Fruit fly (Drosophila melanogaster) whole organism, embryonic: ENCODE data around the gene CG43339.
A peak's percentile ranks its signal among the peaks of the same experiment; 100 is the strongest.

Experiments used
- Antp ChIP-seq: fragments of 200-800 bp; sonication (Bioruptor generic); optimal IDR thresholded peaks from 3 replicates; lab custom pipeline; 2016; ENCODE audit warnings: missing biosample characterization, missing genetic modification characterization
- BtbVII ChIP-seq: fragments of 200-800 bp; sonication (Bioruptor generic); optimal IDR thresholded peaks from 3 replicates; lab custom pipeline; 2017; ENCODE audit warnings: missing biosample characterization, mild to moderate bottlenecking, missing genetic modification characterization
- CG10209 ChIP-seq: fragments of 200-800 bp; sonication (Bioruptor generic); optimal IDR thresholded peaks from 3 replicates; lab custom pipeline; 2017; ENCODE audit warnings: missing biosample characterization, mild to moderate bottlenecking, missing genetic modification characterization, missing genetic modification reagents
- CG10321 ChIP-seq: fragments of 200-800 bp; sonication (Bioruptor generic); IDR thresholded peaks from 2 replicates; pipeline ENCODE4 v1.3.6; 2022; ENCODE audit warnings: missing biosample characterization, missing genetic modification characterization
- CG10543 ChIP-seq: fragments of 200-800 bp; sonication (Bioruptor generic); optimal IDR thresholded peaks from 3 replicates; lab custom pipeline; 2017; ENCODE audit warnings: missing biosample characterization, mild to moderate bottlenecking, missing genetic modification characterization, moderate library complexity
- CG11723 ChIP-seq: fragments of 200-800 bp; sonication (Bioruptor generic); optimal IDR thresholded peaks from 2 replicates; lab custom pipeline; 2017; ENCODE audit warnings: missing biosample characterization, mild to moderate bottlenecking, missing genetic modification characterization
- CG12942 ChIP-seq: fragments of 200-800 bp; sonication (Bioruptor generic); optimal IDR thresholded peaks from 3 replicates; lab custom pipeline; 2016; ENCODE audit warnings: missing biosample characterization, missing genetic modification characterization
- CG13287 ChIP-seq: fragments of 200-800 bp; sonication (Bioruptor generic); IDR thresholded peaks from 2 replicates; pipeline ENCODE4 v1.3.6; 2022; ENCODE audit warnings: missing biosample characterization, missing genetic modification characterization; ENCODE audit not compliant: partially characterized antibody
- CG15269 ChIP-seq: fragments of 200-800 bp; sonication (Bioruptor generic); optimal IDR thresholded peaks from 2 replicates; lab custom pipeline; 2018; ENCODE audit warnings: missing biosample characterization, mild to moderate bottlenecking, missing genetic modification characterization, moderate library complexity
- CG1647 ChIP-seq: fragments of 200-800 bp; sonication (Bioruptor generic); optimal IDR thresholded peaks from 3 replicates; lab custom pipeline; 2016; ENCODE audit warnings: missing biosample characterization, missing genetic modification characterization
- CG2116 ChIP-seq: fragments of 200-800 bp; sonication (Bioruptor generic); optimal IDR thresholded peaks from 3 replicates; lab custom pipeline; 2018; ENCODE audit warnings: missing biosample characterization, mild to moderate bottlenecking, missing genetic modification characterization
- CG3726 ChIP-seq: fragments of 200-800 bp; sonication (Bioruptor generic); IDR thresholded peaks from 3 replicates; pipeline ENCODE4, ENCODE4 v1.3.6; 2022; ENCODE audit warnings: missing biosample characterization, missing genetic modification characterization
- CG3995 ChIP-seq: fragments of 200-800 bp; sonication (Bioruptor generic); optimal IDR thresholded peaks from 3 replicates; lab custom pipeline; 2016; ENCODE audit warnings: missing biosample characterization, missing genetic modification characterization
- CG4360 ChIP-seq: fragments of 200-800 bp; sonication (Bioruptor generic); IDR thresholded peaks from 2 replicates; pipeline ENCODE4 v1.3.6; 2022; ENCODE audit warnings: missing biosample characterization, missing genetic modification characterization
- CG5245 ChIP-seq: fragments of 200-800 bp; sonication (Bioruptor generic); optimal IDR thresholded peaks from 3 replicates; lab custom pipeline; 2016; ENCODE audit warnings: missing biosample characterization, missing genetic modification characterization
- CG6175 ChIP-seq: fragments of 200-800 bp; sonication (Bioruptor generic); IDR thresholded peaks from 3 replicates; pipeline ENCODE4 v1.3.6; 2022; ENCODE audit warnings: missing biosample characterization, missing genetic modification characterization
- CG6683 ChIP-seq: fragments of 200-800 bp; sonication (Bioruptor generic); optimal IDR thresholded peaks from 2 replicates; lab custom pipeline; 2017; ENCODE audit warnings: missing biosample characterization, mild to moderate bottlenecking, missing genetic modification characterization, missing genetic modification reagents
- CG6765 ChIP-seq: fragments of 200-800 bp; sonication (Bioruptor generic); optimal IDR thresholded peaks from 3 replicates; lab custom pipeline; 2017; ENCODE audit warnings: missing biosample characterization, mild to moderate bottlenecking, missing genetic modification characterization
- Camta ChIP-seq: fragments of 200-800 bp; sonication (Bioruptor generic); optimal IDR thresholded peaks from 2 replicates; lab custom pipeline; 2016; ENCODE audit warnings: missing biosample characterization, missing genetic modification characterization
- D ChIP-seq, 2 experiments: fragments of 200-800 bp in 1 of 2; fragments of >200 bp in 1 of 2; sonication (Bioruptor generic) in 1 of 2; optimal IDR thresholded peaks; 2 replicates in 1 of 2; 3 replicates in 1 of 2; lab custom pipeline; 2017; ENCODE audit warnings: mild to moderate bottlenecking in 1 of 2, missing biosample characterization in 1 of 2, missing genetic modification characterization in 1 of 2, missing genetic modification reagents in 1 of 2
- Ets97D ChIP-seq: fragments of 200-800 bp; sonication (Bioruptor generic); optimal IDR thresholded peaks from 3 replicates; lab custom pipeline; 2016; ENCODE audit warnings: missing biosample characterization, missing genetic modification characterization
- HHEX ChIP-seq: fragments of 200-800 bp; sonication (Bioruptor generic); optimal IDR thresholded peaks from 3 replicates; lab custom pipeline; 2017; ENCODE audit warnings: missing biosample characterization, mild to moderate bottlenecking, missing genetic modification characterization, missing genetic modification reagents
- Hmr ChIP-seq: fragments of 200-800 bp; sonication (Bioruptor generic); optimal IDR thresholded peaks from 3 replicates; lab custom pipeline; 2017; ENCODE audit warnings: mild to moderate bottlenecking, missing biosample characterization, missing genetic modification reagents, missing genetic modification characterization
- Hr51 ChIP-seq, 2 experiments: fragments of 200-800 bp; sonication (Bioruptor generic); optimal IDR thresholded peaks; 2 replicates in 1 of 2; 3 replicates in 1 of 2; lab custom pipeline; 2016 to 2018; ENCODE audit warnings: missing biosample characterization in 2 of 2, missing genetic modification characterization in 2 of 2, mild to moderate bottlenecking in 1 of 2, moderate library complexity in 1 of 2
- Jarid2 ChIP-seq: fragments of 200-800 bp; sonication (Bioruptor generic); optimal IDR thresholded peaks from 3 replicates; lab custom pipeline; 2017; ENCODE audit warnings: mild to moderate bottlenecking, missing biosample characterization, missing genetic modification reagents, missing genetic modification characterization
- Lim3 ChIP-seq: fragments of 200-800 bp; sonication (Bioruptor generic); IDR thresholded peaks from 2 replicates; pipeline ENCODE4 v1.3.6; 2022; ENCODE audit warnings: missing biosample characterization, missing genetic modification characterization
- NC2β ChIP-seq: fragments of 200-800 bp; sonication (Bioruptor generic); optimal IDR thresholded peaks from 2 replicates; lab custom pipeline; 2016; ENCODE audit warnings: missing biosample characterization, missing genetic modification characterization
- NFAT ChIP-seq: fragments of 200-800 bp; sonication (Bioruptor generic); IDR thresholded peaks from 2 replicates; pipeline ENCODE4 v1.3.6; 2022; ENCODE audit warnings: missing biosample characterization, missing genetic modification characterization
- Poxn ChIP-seq: fragments of 200-800 bp; sonication (Bioruptor generic); IDR thresholded peaks from 2 replicates; pipeline ENCODE4 v1.3.6; 2022; ENCODE audit warnings: missing biosample characterization, missing genetic modification characterization
- Ravus ChIP-seq: fragments of 200-800 bp; sonication (Bioruptor generic); IDR thresholded peaks from 2 replicates; pipeline ENCODE4 v1.3.6; 2022; ENCODE audit warnings: missing biosample characterization, missing genetic modification characterization
- Six4 ChIP-seq: fragments of 200-800 bp; sonication (Bioruptor generic); optimal IDR thresholded peaks from 2 replicates; lab custom pipeline; 2016; ENCODE audit warnings: missing biosample characterization, missing genetic modification characterization
- Trl ChIP-seq, 3 experiments: fragments of >200 bp in 2 of 3; fragments of 200-800 bp in 1 of 3; sonication (Bioruptor generic) in 1 of 3; optimal IDR thresholded peaks; 2 replicates in 1 of 3; 3 replicates in 2 of 3; lab custom pipeline; 2016 to 2017; ENCODE audit warnings: missing biosample characterization in 1 of 3, missing genetic modification characterization in 1 of 3
- Vsx1 ChIP-seq: fragments of 200-800 bp; sonication (Bioruptor generic); optimal IDR thresholded peaks from 2 replicates; lab custom pipeline; 2017; ENCODE audit warnings: missing biosample characterization, mild to moderate bottlenecking, missing genetic modification characterization, missing genetic modification reagents
- btn ChIP-seq: fragments of 200-800 bp; sonication (Bioruptor generic); optimal IDR thresholded peaks from 2 replicates; lab custom pipeline; 2016; ENCODE audit warnings: missing biosample characterization, missing genetic modification characterization
- cg ChIP-seq: fragments of 200-800 bp; sonication (Bioruptor generic); optimal IDR thresholded peaks from 3 replicates; lab custom pipeline; 2019; ENCODE audit warnings: missing biosample characterization, mild to moderate bottlenecking, missing genetic modification characterization, moderate library complexity
- dan ChIP-seq: fragments of 200-800 bp; sonication (Bioruptor generic); IDR thresholded peaks from 2 replicates; pipeline ENCODE4 v1.3.6; 2022; ENCODE audit warnings: missing biosample characterization, missing genetic modification characterization
- eve ChIP-seq, 2 experiments: fragments of >200 bp; optimal IDR thresholded peaks; 2 replicates each; lab custom pipeline; 2017; ENCODE audit warnings: missing biosample characterization in 2 of 2, missing genetic modification characterization in 2 of 2
- gcm ChIP-seq: fragments of 200-800 bp; sonication (Bioruptor generic); optimal IDR thresholded peaks from 2 replicates; lab custom pipeline; 2019; ENCODE audit warnings: missing biosample characterization, mild to moderate bottlenecking, missing genetic modification characterization, moderate library complexity
- hbn ChIP-seq: fragments of 200-800 bp; sonication (Bioruptor generic); IDR thresholded peaks from 2 replicates; pipeline ENCODE4 v1.3.6; 2022; ENCODE audit warnings: missing biosample characterization, missing genetic modification characterization; ENCODE audit not compliant: partially characterized antibody
- kah ChIP-seq: fragments of 200-800 bp; sonication (Bioruptor generic); optimal IDR thresholded peaks from 2 replicates; lab custom pipeline; 2018; ENCODE audit warnings: missing biosample characterization, mild to moderate bottlenecking, missing genetic modification characterization
- nmo ChIP-seq: fragments of 200-800 bp; sonication (Bioruptor generic); optimal IDR thresholded peaks from 2 replicates; lab custom pipeline; 2018; ENCODE audit warnings: missing biosample characterization, mild to moderate bottlenecking, missing genetic modification characterization, moderate library complexity
- nom ChIP-seq: fragments of 200-800 bp; sonication (Bioruptor generic); optimal IDR thresholded peaks from 2 replicates; lab custom pipeline; 2017; ENCODE audit warnings: missing biosample characterization, missing genetic modification characterization, mild to moderate bottlenecking, moderate library complexity, missing genetic modification reagents
- pzg ChIP-seq: fragments of 200-800 bp; sonication (Bioruptor generic); optimal IDR thresholded peaks from 3 replicates; lab custom pipeline; 2018; ENCODE audit warnings: missing biosample characterization, mild to moderate bottlenecking, missing genetic modification characterization, moderate library complexity
- slp2 ChIP-seq: fragments of 200-800 bp; sonication (Bioruptor generic); optimal IDR thresholded peaks from 2 replicates; lab custom pipeline; 2016; ENCODE audit warnings: missing biosample characterization, missing genetic modification characterization
- tgo ChIP-seq: fragments of 200-800 bp; sonication (Bioruptor generic); IDR thresholded peaks from 3 replicates; pipeline ENCODE4 v1.3.6; 2022; ENCODE audit warnings: missing biosample characterization, missing genetic modification characterization
- tup ChIP-seq: fragments of 200-800 bp; sonication (Bioruptor generic); optimal IDR thresholded peaks from 2 replicates; lab custom pipeline; 2016; ENCODE audit warnings: missing biosample characterization, mild to moderate bottlenecking, missing genetic modification characterization, moderate library complexity
- yki ChIP-seq: fragments of >200 bp; optimal IDR thresholded peaks from 3 replicates; lab custom pipeline; 2018
- zen2 ChIP-seq: fragments of 200-800 bp; sonication (Bioruptor generic); IDR thresholded peaks from 3 replicates; pipeline ENCODE4 v1.3.6; 2022; ENCODE audit warnings: missing biosample characterization, missing genetic modification characterization; ENCODE audit not compliant: partially characterized antibody

CG43339 gene

DNA sequence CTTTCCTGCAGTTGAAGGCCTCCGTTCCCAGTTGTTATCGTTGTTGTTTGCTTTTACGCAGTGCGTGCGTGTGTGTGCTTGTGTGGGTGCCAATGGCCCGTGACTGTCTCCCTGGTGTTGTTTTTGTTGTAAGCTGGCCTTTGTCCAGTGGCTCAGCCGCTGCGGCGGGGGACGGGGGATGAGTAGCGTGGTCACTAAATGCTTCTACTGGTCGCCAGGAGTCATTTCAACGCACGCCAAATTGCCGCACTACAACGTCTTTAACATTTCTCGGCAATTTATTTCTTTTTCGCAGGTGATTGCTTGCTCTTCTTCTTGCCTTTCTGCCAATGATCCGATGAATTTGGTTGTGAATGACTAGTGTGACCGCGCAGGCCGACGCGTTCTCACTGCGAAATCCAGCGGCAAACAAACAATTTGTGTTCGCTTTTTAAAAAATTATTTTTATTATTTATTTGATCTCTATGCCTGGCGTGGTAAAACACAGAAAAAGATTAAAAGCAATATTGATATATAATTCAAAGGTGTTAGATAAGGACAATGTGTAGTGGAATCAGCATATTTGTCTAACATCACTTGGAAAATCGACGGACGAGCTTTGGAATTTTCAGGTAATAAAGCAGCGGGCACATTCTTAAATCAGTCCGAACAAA lies 35.3 kb upstream of the CG43339 start, which contains the start of the genes Faf2 and Grip71 (continued):
- TF ChIP-seq Hr51 (GFP tag; optimal IDR thresholded peaks at IDR 0.05; lab: Kevin White, UChicago) (peak; percentile 79 to 86), eve (GFP tag; optimal IDR thresholded peaks at IDR 0.05; lab: Kevin White, UChicago) (no peak), btn (no peak), Six4 (GFP tag; lab: Kevin White, UChicago) (peak; percentile 71), dan (GFP tag; lab: Robert Waterston, UW) (peak; percentile 87), CG6683 (GFP tag; lab: Kevin White, UChicago) (no peak), tup (GFP tag; lab: Kevin White, UChicago) (peak; percentile 77), NFAT (GFP tag; lab: Robert Waterston, UW) (peak; percentile 90), Antp (GFP tag; lab: Kevin White, UChicago) (peak; percentile 77), CG10321 (GFP tag; lab: Robert Waterston, UW) (peak; percentile 56; the same call in 1 of the 2 replicates), nom (GFP tag; lab: Kevin White, UChicago) (peak; percentile 87), Ets97D (GFP tag; lab: Kevin White, UChicago) (peak; percentile 91), Vsx1 (GFP tag; lab: Kevin White, UChicago) (peak; percentile 61), CG5245 (GFP tag; lab: Kevin White, UChicago) (peak; percentile 87), Hmr (GFP tag; lab: Kevin White, UChicago) (peak; percentile 88), gcm (GFP tag; lab: Kevin White, UChicago) (peak; percentile 59), nmo (GFP tag; lab: Kevin White, UChicago) (peak; percentile 97), CG4360 (GFP tag; lab: Robert Waterston, UW) (peak; percentile 88), D (optimal IDR thresholded peaks at IDR 0.05; lab: Kevin White, UChicago) (no peak), D (GFP tag; optimal IDR thresholded peaks at IDR 0.05; lab: Kevin White, UChicago) (peak; percentile 80), tgo (GFP tag; lab: Robert Waterston, UW) (peak; percentile 94), zen2 (GFP tag; lab: Robert Waterston, UW) (no peak), yki (no peak), Jarid2 (peak; percentile 52), kah (peak; percentile 13), CG12942 (GFP tag; lab: Kevin White, UChicago) (peak; percentile 93), HHEX (GFP tag; lab: Kevin White, UChicago) (peak; percentile 67), Lim3 (GFP tag; lab: Robert Waterston, UW) (peak; percentile 76), CG10209 (GFP tag; lab: Kevin White, UChicago) (peak; percentile 90), CG6175 (GFP tag; lab: Robert Waterston, UW) (peak; percentile 84), cg (peak; percentile 89), NC2β (GFP tag; lab: Kevin White, UChicago) (peak; percentile 84), CG3995 (GFP tag; lab: Kevin White, UChicago) (peak; percentile 62), Trl (optimal IDR thresholded peaks at IDR 0.05; lab: Kevin White, UChicago) (no peak), Trl (GFP tag; optimal IDR thresholded peaks at IDR 0.05; lab: Kevin White, UChicago) (peak; percentile 80), CG13287 (peak; percentile 52), CG2116 (GFP tag; lab: Kevin White, UChicago) (peak; percentile 77), hbn (GFP tag; lab: Robert Waterston, UW) (peak; percentile 32; the same call in 1 of the 2 replicates), CG1647 (GFP tag; lab: Kevin White, UChicago) (peak; percentile 86), CG6765 (GFP tag; lab: Kevin White, UChicago) (peak; percentile 38), CG10543 (GFP tag; lab: Kevin White, UChicago) (peak; percentile 84), slp2 (GFP tag; lab: Kevin White, UChicago) (peak; percentile 81), Camta (GFP tag; lab: Kevin White, UChicago) (peak; percentile 76), CG15269 (tag; lab: Kevin White, UChicago) (peak; percentile 89), CG3726 (peak; percentile 93), BtbVII (GFP tag; lab: Kevin White, UChicago) (peak; percentile 15), pzg (GFP tag; lab: Kevin White, UChicago) (peak; percentile 83), Ravus (GFP tag; lab: Robert Waterston, UW) (peak; percentile 84), CG11723 (peak; percentile 75), Poxn (GFP tag; lab: Robert Waterston, UW) (peak; percentile 84)
